Worm (Caenorhabditis elegans) whole organism, L1 larva: ENCODE measurements around the gene rep-1.

Source experiments
- C16A3.4 ChIP-seq: fragments of 150-350 bp; optimal IDR thresholded peaks from 2 replicates; lab custom pipeline; 2014; ENCODE audit warnings: missing biosample characterization, missing genetic modification characterization
- C34B4.2 ChIP-seq: sonication (generic microtip); optimal IDR thresholded peaks from 2 replicates; lab custom pipeline; 2017; ENCODE audit warnings: mild to moderate bottlenecking, missing genetic modification characterization, missing compliant biosample characterization
- F16B12.6 ChIP-seq: fragments of 150-350 bp; optimal IDR thresholded peaks from 2 replicates; lab custom pipeline; 2014; ENCODE audit warnings: missing biosample characterization, missing genetic modification characterization
- Y116A8C.19 ChIP-seq: sonication (generic microtip); optimal IDR thresholded peaks from 2 replicates; lab custom pipeline; 2016; ENCODE audit warnings: missing compliant biosample characterization, missing genetic modification characterization, borderline replicate concordance
- aha-1 ChIP-seq: fragments of 150-350 bp; optimal IDR thresholded peaks from 2 replicates; lab custom pipeline; 2014; ENCODE audit warnings: missing biosample characterization, missing genetic modification characterization
- alr-1 ChIP-seq: fragments of 200-800 bp; sonication (Bioruptor generic); optimal IDR thresholded peaks from 2 replicates; lab custom pipeline; 2018; ENCODE audit warnings: borderline replicate concordance, mild to moderate bottlenecking, missing genetic modification characterization, missing compliant biosample characterization
- ama-1 ChIP-seq: fragments of 150-350 bp; optimal IDR thresholded peaks from 2 replicates; lab custom pipeline; 2014
- blmp-1 ChIP-seq: fragments of 150-350 bp; optimal IDR thresholded peaks from 2 replicates; lab custom pipeline; 2014; ENCODE audit warnings: missing biosample characterization, missing genetic modification characterization
- ceh-63 ChIP-seq: fragments of 200-800 bp; sonication (Bioruptor generic); optimal IDR thresholded peaks from 2 replicates; lab custom pipeline; 2018; ENCODE audit warnings: mild to moderate bottlenecking, missing genetic modification characterization, missing compliant biosample characterization
- ceh-88 ChIP-seq: fragments of 200-800 bp; sonication (Bioruptor generic); IDR thresholded peaks from 2 replicates; pipeline ENCODE4 v1.3.6; 2022; ENCODE audit warnings: missing genetic modification characterization, missing compliant biosample characterization
- ceh-90 ChIP-seq: sonication (generic microtip); optimal IDR thresholded peaks from 2 replicates; lab custom pipeline; 2016; ENCODE audit warnings: missing genetic modification characterization, missing compliant biosample characterization
- ces-1 ChIP-seq: fragments of 150-350 bp; optimal IDR thresholded peaks from 2 replicates; lab custom pipeline; 2014; ENCODE audit warnings: missing biosample characterization, missing genetic modification reagents, missing genetic modification characterization
- dpl-1 ChIP-seq, 3 experiments: fragments of 150-350 bp in 2 of 3; sonication (generic microtip) in 1 of 3; optimal IDR thresholded peaks; 2 replicates each; lab custom pipeline; 2014 to 2017; ENCODE audit warnings: missing biosample characterization in 3 of 3, missing genetic modification characterization in 3 of 3, missing genetic modification reagents in 3 of 3
- efl-1 ChIP-seq, 4 experiments: fragments of 150-350 bp; optimal IDR thresholded peaks in 3 of 4; peaks in 1 of 4; 1 replicate in 1 of 4; 2 replicates in 3 of 4; lab custom pipeline; 2014; ENCODE audit warnings: missing biosample characterization in 2 of 4, missing genetic modification characterization in 2 of 4, missing genetic modification reagents in 2 of 4
- efl-3 ChIP-seq: fragments of 200-800 bp; sonication (Bioruptor generic); optimal IDR thresholded peaks from 2 replicates; lab custom pipeline; 2018; ENCODE audit warnings: mild to moderate bottlenecking, missing genetic modification characterization, missing compliant biosample characterization
- egl-13 ChIP-seq: sonication (generic microtip); optimal IDR thresholded peaks from 2 replicates; lab custom pipeline; 2016; ENCODE audit warnings: missing genotype, missing genetic modification reagents, missing genetic modification characterization, missing compliant biosample characterization
- ets-5 ChIP-seq: fragments of 200-800 bp; sonication (Bioruptor generic); IDR thresholded peaks from 2 replicates; pipeline ENCODE4 v1.3.6; 2022; ENCODE audit warnings: missing genetic modification characterization, missing compliant biosample characterization
- fkh-10 ChIP-seq: sonication (generic microtip); optimal IDR thresholded peaks from 2 replicates; lab custom pipeline; 2017; ENCODE audit warnings: missing biosample characterization, missing genetic modification reagents, missing genetic modification characterization
- fkh-8 ChIP-seq: sonication (generic microtip); optimal IDR thresholded peaks from 2 replicates; lab custom pipeline; 2016; ENCODE audit warnings: mild to moderate bottlenecking, missing genetic modification characterization, missing compliant biosample characterization
- fos-1 ChIP-seq: fragments of 150-350 bp; optimal IDR thresholded peaks from 2 replicates; lab custom pipeline; 2014; ENCODE audit warnings: missing biosample characterization, missing genetic modification characterization
- grh-1 ChIP-seq: fragments of 200-800 bp; sonication (Bioruptor generic); IDR thresholded peaks from 2 replicates; pipeline ENCODE4 v1.3.6; 2022; ENCODE audit warnings: missing genetic modification reagents, missing genetic modification characterization, missing compliant biosample characterization
- hpl-2 ChIP-seq: fragments of 150-350 bp; optimal IDR thresholded peaks from 2 replicates; lab custom pipeline; 2014; ENCODE audit warnings: missing biosample characterization, missing genetic modification reagents, missing genetic modification characterization
- isw-1 ChIP-seq: fragments of 200-800 bp; sonication (Bioruptor generic); IDR thresholded peaks from 2 replicates; pipeline ENCODE4 v1.3.6; 2022; ENCODE audit warnings: missing genetic modification characterization, missing compliant biosample characterization
- lin-15B ChIP-seq: fragments of 150-350 bp; sonication (generic microtip); optimal IDR thresholded peaks from 3 replicates; lab custom pipeline; 2014; ENCODE audit warnings: missing biosample characterization, missing genetic modification characterization
- lin-39 ChIP-seq: fragments of 150-350 bp; optimal IDR thresholded peaks from 2 replicates; lab custom pipeline; 2014; ENCODE audit warnings: missing biosample characterization, missing genetic modification reagents, missing genetic modification characterization
- lir-3 ChIP-seq: sonication (generic microtip); optimal IDR thresholded peaks from 2 replicates; lab custom pipeline; 2016; ENCODE audit warnings: mild to moderate bottlenecking, missing genetic modification characterization, moderate library complexity, missing compliant biosample characterization; ENCODE audit not compliant: poor library complexity
- mef-2 ChIP-seq: fragments of 150-350 bp; optimal IDR thresholded peaks from 2 replicates; lab custom pipeline; 2014; ENCODE audit warnings: missing biosample characterization, missing genetic modification characterization
- mep-1 ChIP-seq: fragments of 150-350 bp; optimal IDR thresholded peaks from 2 replicates; lab custom pipeline; 2014; ENCODE audit warnings: missing biosample characterization, missing genetic modification characterization
- nhr-11 ChIP-seq: fragments of 150-350 bp; optimal IDR thresholded peaks from 2 replicates; lab custom pipeline; 2014; ENCODE audit warnings: missing biosample characterization, missing genetic modification characterization
- nhr-12 ChIP-seq: sonication (generic microtip); optimal IDR thresholded peaks from 2 replicates; lab custom pipeline; 2017; ENCODE audit warnings: missing biosample characterization, missing genetic modification characterization
- nhr-237 ChIP-seq: fragments of 150-350 bp; optimal IDR thresholded peaks from 2 replicates; lab custom pipeline; 2014; ENCODE audit warnings: missing biosample characterization, missing genetic modification characterization
- nhr-47 ChIP-seq: sonication (generic microtip); optimal IDR thresholded peaks from 2 replicates; lab custom pipeline; 2016; ENCODE audit warnings: mild to moderate bottlenecking, missing genetic modification characterization, moderate library complexity, missing compliant biosample characterization
- nhr-71 ChIP-seq: sonication (generic microtip); optimal IDR thresholded peaks from 2 replicates; lab custom pipeline; 2016; ENCODE audit warnings: mild to moderate bottlenecking, missing genetic modification characterization, moderate library complexity, missing compliant biosample characterization
- nhr-76 ChIP-seq: sonication (generic microtip); optimal IDR thresholded peaks from 2 replicates; lab custom pipeline; 2017; ENCODE audit warnings: missing biosample characterization, missing genetic modification characterization
- nhr-77 ChIP-seq: fragments of 150-350 bp; optimal IDR thresholded peaks from 2 replicates; lab custom pipeline; 2014; ENCODE audit warnings: missing biosample characterization, missing genetic modification characterization
- nhr-85 ChIP-seq: sonication (generic microtip); peaks from one replicate; lab custom pipeline; 2016; ENCODE audit warnings: missing genetic modification characterization, inconsistent platforms, missing compliant biosample characterization
- nhr-90 ChIP-seq: sonication (generic microtip); optimal IDR thresholded peaks from 2 replicates; lab custom pipeline; 2016; ENCODE audit warnings: mild to moderate bottlenecking, missing genetic modification characterization, missing compliant biosample characterization; ENCODE audit not compliant: poor library complexity
- pag-3 ChIP-seq: sonication (generic microtip); optimal IDR thresholded peaks from 2 replicates; lab custom pipeline; 2017; ENCODE audit warnings: missing genetic modification characterization, mild to moderate bottlenecking, missing compliant biosample characterization, antibody characterized with exemption, borderline replicate concordance; ENCODE audit not compliant: insufficient read depth
- pqm-1 ChIP-seq: sonication (generic microtip); optimal IDR thresholded peaks from 3 replicates; lab custom pipeline; 2017; ENCODE audit warnings: missing biosample characterization, missing genetic modification characterization
- rnt-1 ChIP-seq: sonication (generic microtip); optimal IDR thresholded peaks from 2 replicates; lab custom pipeline; 2016; ENCODE audit warnings: mild to moderate bottlenecking, missing genetic modification characterization, moderate library complexity, missing compliant biosample characterization
- skn-1 ChIP-seq: fragments of 150-350 bp; optimal IDR thresholded peaks from 2 replicates; lab custom pipeline; 2014; ENCODE audit warnings: missing biosample characterization, missing genetic modification characterization
- sptf-1 ChIP-seq: fragments of 150-350 bp; optimal IDR thresholded peaks from 2 replicates; lab custom pipeline; 2014; ENCODE audit warnings: missing biosample characterization, missing genetic modification characterization
- swsn-7 ChIP-seq: sonication (generic microtip); optimal IDR thresholded peaks from 2 replicates; lab custom pipeline; 2016; ENCODE audit warnings: missing genetic modification characterization, missing compliant biosample characterization
- tbx-2 ChIP-seq: sonication (generic microtip); optimal IDR thresholded peaks from 2 replicates; lab custom pipeline; 2016; ENCODE audit warnings: missing genetic modification characterization, missing compliant biosample characterization
- tlp-1 ChIP-seq: fragments of 150-350 bp; optimal IDR thresholded peaks from 2 replicates; lab custom pipeline; 2014; ENCODE audit warnings: missing biosample characterization, missing genetic modification characterization
- unc-130 ChIP-seq: fragments of 150-350 bp; optimal IDR thresholded peaks from 2 replicates; lab custom pipeline; 2017; ENCODE audit warnings: missing biosample characterization, missing genetic modification characterization, inconsistent platforms
- unc-30 ChIP-seq: sonication (generic microtip); optimal IDR thresholded peaks from 2 replicates; lab custom pipeline; 2017; ENCODE audit warnings: missing biosample characterization, missing genetic modification characterization
- unc-62 ChIP-seq: fragments of 150-350 bp; optimal IDR thresholded peaks from 2 replicates; lab custom pipeline; 2014; ENCODE audit warnings: missing biosample characterization, missing genetic modification reagents, missing genetic modification characterization
- unc-86 ChIP-seq: sonication (generic microtip); optimal IDR thresholded peaks from 2 replicates; lab custom pipeline; 2016; ENCODE audit warnings: missing genetic modification characterization, missing compliant biosample characterization
- unc-98 ChIP-seq: fragments of 200-800 bp; sonication (Bioruptor generic); IDR thresholded peaks from 2 replicates; pipeline ENCODE4 v1.3.6; 2022; ENCODE audit warnings: missing genetic modification characterization, missing compliant biosample characterization
- xbp-1 ChIP-seq: sonication (generic microtip); optimal IDR thresholded peaks from 2 replicates; lab custom pipeline; 2016; ENCODE audit warnings: missing genetic modification characterization, missing compliant biosample characterization
- zag-1 ChIP-seq: fragments of 150-350 bp; optimal IDR thresholded peaks from 2 replicates; lab custom pipeline; 2014; ENCODE audit warnings: missing biosample characterization, missing genetic modification characterization
- zip-4 ChIP-seq: fragments of 200-800 bp; sonication (Bioruptor generic); optimal IDR thresholded peaks from 2 replicates; lab custom pipeline; 2018; ENCODE audit warnings: mild to moderate bottlenecking, missing genetic modification characterization, moderate library complexity, missing compliant biosample characterization
- ztf-4 ChIP-seq: fragments of 150-350 bp; optimal IDR thresholded peaks from 2 replicates; lab custom pipeline; 2014; ENCODE audit warnings: missing biosample characterization, missing genetic modification characterization

The rep-1 gene

DNA sequence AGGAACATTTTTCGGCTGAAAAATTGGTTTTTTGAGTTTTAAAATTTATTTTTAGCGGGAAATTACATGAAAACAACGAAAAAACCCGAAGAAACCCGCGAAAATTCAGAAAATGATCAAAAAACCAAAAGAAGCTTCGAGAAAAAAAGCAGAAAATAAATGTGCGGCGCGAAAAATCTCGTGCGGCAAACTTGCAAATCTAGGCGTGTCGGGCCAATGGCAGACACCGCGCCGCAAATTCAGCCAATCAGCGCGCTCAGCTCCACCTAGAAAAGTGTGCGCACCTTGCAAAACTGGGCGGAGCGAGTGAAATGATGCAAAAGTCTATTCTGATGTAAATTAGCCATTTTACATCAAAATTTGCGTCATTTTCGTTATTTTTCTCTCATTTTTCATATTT is 48.8 kb downstream of the rep-1 start, which contains the start of gene Y22D7AL.10 (continued):
- peak; percentile 85 for TF ChIP-seq mef-2
- TF ChIP-seq tbx-2 (tag; lab: Kevin White, UChicago) = peak; percentile 99
- TF ChIP-seq egl-13 (tag; lab: Kevin White, UChicago) = peak; percentile 99
- peak; percentile 97 for TF ChIP-seq C16A3.4 (tag; lab: Kevin White, UChicago)
- no peak for TF ChIP-seq ets-5 (GFP tag; lab: Robert Waterston, UW)
- TF ChIP-seq dpl-1 (GFP tag; optimal IDR thresholded peaks at IDR 0.05; lab: Kevin White, UChicago) = peak; percentile 90 to 93 (median 91)
- TF ChIP-seq xbp-1 (tag; lab: Kevin White, UChicago) = peak; percentile 100
- TF ChIP-seq ztf-4 (tag; lab: Kevin White, UChicago) = peak; percentile 97
- TF ChIP-seq zip-4 (GFP tag; lab: Kevin White, UChicago) = peak; percentile 96
- peak; percentile 93 for TF ChIP-seq mep-1
- peak; percentile 99 for TF ChIP-seq nhr-90 (tag; lab: Kevin White, UChicago)
- TF ChIP-seq pqm-1 (tag; lab: Kevin White, UChicago) = no peak
- TF ChIP-seq ceh-63 = peak; percentile 85
- TF ChIP-seq lin-15B (tag; lab: Kevin White, UChicago) = peak; percentile 97
- peak; percentile 97 for TF ChIP-seq lir-3
- peak; percentile 95 for TF ChIP-seq C34B4.2 (tag; lab: Kevin White, UChicago)
- no peak for TF ChIP-seq ces-1 (GFP tag; lab: Kevin White, UChicago)
- peak; percentile 99 for TF ChIP-seq ceh-88 (GFP tag; lab: Robert Waterston, UW)
- peak; percentile 92 for TF ChIP-seq fos-1 (tag; lab: Kevin White, UChicago)
- TF ChIP-seq nhr-85 (tag; lab: Kevin White, UChicago) = peak; percentile 99
- peak; percentile 92 for TF ChIP-seq nhr-11 (tag; lab: Kevin White, UChicago)
- no peak for TF ChIP-seq alr-1 (tag; lab: Kevin White, UChicago)
- TF ChIP-seq nhr-12 (tag; lab: Kevin White, UChicago) = peak; percentile 72
- TF ChIP-seq rnt-1 = peak; percentile 96
- TF ChIP-seq efl-1 (optimal IDR thresholded peaks at IDR 0.05; lab: Kevin White, UChicago) = peak; percentile 95
- TF ChIP-seq efl-1 (GFP tag; optimal IDR thresholded peaks at IDR 0.05 in 1 of 2; lab: Kevin White, UChicago) = peak; percentile 86 to 99
- TF ChIP-seq efl-3 (GFP tag; lab: Kevin White, UChicago) = peak; percentile 97
- TF ChIP-seq lin-39 (tag; lab: Kevin White, UChicago) = peak; percentile 99
- peak; percentile 100 for TF ChIP-seq nhr-47 (tag; lab: Kevin White, UChicago)
- TF ChIP-seq nhr-71 (tag; lab: Kevin White, UChicago) = peak; percentile 99
- TF ChIP-seq tlp-1 = no peak
- peak; percentile 92 for TF ChIP-seq nhr-77 (tag; lab: Kevin White, UChicago)
- no peak for TF ChIP-seq pag-3 (tag; lab: Kevin White, UChicago)
- TF ChIP-seq skn-1 (tag; lab: Kevin White, UChicago) = peak; percentile 92
- peak; percentile 95 for TF ChIP-seq unc-98 (GFP tag; lab: Robert Waterston, UW)
- TF ChIP-seq fkh-10 = peak; percentile 97
- TF ChIP-seq grh-1 (GFP tag; lab: Robert Waterston, UW) = peak; percentile 99
- TF ChIP-seq Y116A8C.19 = peak; percentile 31
- peak; percentile 97 for TF ChIP-seq unc-130 (tag; lab: Kevin White, UChicago)
- TF ChIP-seq unc-62 (GFP tag; lab: Kevin White, UChicago) = peak; percentile 73
- peak; percentile 100 for TF ChIP-seq unc-86 (tag; lab: Kevin White, UChicago)
- TF ChIP-seq swsn-7 (tag; lab: Kevin White, UChicago) = peak; percentile 99
- peak; percentile 73 for TF ChIP-seq ceh-90 (tag; lab: Kevin White, UChicago)
- peak; percentile 78 for TF ChIP-seq ama-1 (lab: Kevin White, UChicago)
- peak; percentile 100 for TF ChIP-seq isw-1
- TF ChIP-seq nhr-237 = peak; percentile 93
- peak; percentile 99 for TF ChIP-seq fkh-8
- TF ChIP-seq nhr-76 (tag; lab: Kevin White, UChicago) = peak; percentile 100
- peak; percentile 97 for TF ChIP-seq hpl-2 (GFP tag; lab: Kevin White, UChicago)
- TF ChIP-seq aha-1 (tag; lab: Kevin White, UChicago) = peak; percentile 95
- peak; percentile 67 for TF ChIP-seq F16B12.6 (tag; lab: Kevin White, UChicago)
- peak; percentile 82 for TF ChIP-seq blmp-1 (tag; lab: Kevin White, UChicago)
- peak; percentile 36 for TF ChIP-seq zag-1 (tag; lab: Kevin White, UChicago)
- TF ChIP-seq sptf-1 (tag; lab: Kevin White, UChicago) = no peak
- peak; percentile 88 for TF ChIP-seq unc-30 (tag; lab: Kevin White, UChicago)
